Worm (Caenorhabditis elegans) whole organism, L4 larva: ENCODE results near the gene gst-8.
"Not testable (repeated sequence)": the region's sequence is repeated elsewhere in the genome, so short reads cannot be mapped to it uniquely, and the experiment has no call there.

Experiments
- F10B5.3 ChIP-seq: sonication (generic microtip); optimal IDR thresholded peaks from 2 replicates; lab custom pipeline; 2016; ENCODE audit warnings: mild to moderate bottlenecking, missing genetic modification characterization, missing compliant biosample characterization
- F26F4.8 ChIP-seq: fragments of 200-800 bp; sonication (Bioruptor generic); conservative IDR thresholded peaks from 2 replicates; pipeline ENCODE4 v1.3.6; 2022; ENCODE audit warnings: missing genetic modification characterization, missing compliant biosample characterization
- F37D6.2 ChIP-seq: sonication (generic microtip); optimal IDR thresholded peaks from 2 replicates; lab custom pipeline; 2016; ENCODE audit warnings: mild to moderate bottlenecking, missing genetic modification characterization, missing compliant biosample characterization
- F44E2.7 ChIP-seq: fragments of 200-800 bp; sonication (Bioruptor generic); IDR thresholded peaks from 2 replicates; pipeline ENCODE4 v2.1.2; 2022; ENCODE audit warnings: missing genetic modification characterization, missing compliant biosample characterization
- Y5F2A.4 ChIP-seq: fragments of 200-800 bp; sonication (Bioruptor generic); optimal IDR thresholded peaks from 2 replicates; lab custom pipeline; 2018; ENCODE audit warnings: mild to moderate bottlenecking, missing genetic modification characterization, missing compliant biosample characterization
- Y75B8A.6 ChIP-seq: fragments of 200-800 bp; sonication (Bioruptor generic); IDR thresholded peaks from 2 replicates; pipeline ENCODE4 v1.3.6; 2022; ENCODE audit warnings: missing genetic modification reagents, missing genetic modification characterization, missing compliant biosample characterization
- ZK337.2 ChIP-seq: fragments of 200-800 bp; sonication (Bioruptor generic); IDR thresholded peaks from 2 replicates; pipeline ENCODE4 v1.3.6; 2022; ENCODE audit warnings: missing genetic modification reagents, missing genetic modification characterization, missing compliant biosample characterization
- ama-1 ChIP-seq: fragments of 150-350 bp; optimal IDR thresholded peaks from 2 replicates; lab custom pipeline; 2014; ENCODE audit warnings: inconsistent platforms, mixed read lengths
- arid-1 ChIP-seq: fragments of 200-800 bp; sonication (Bioruptor generic); conservative IDR thresholded peaks from 2 replicates; pipeline ENCODE4 v1.3.6; 2022; ENCODE audit warnings: missing genetic modification reagents, missing genetic modification characterization, missing compliant biosample characterization
- ceh-20 ChIP-seq: fragments of 200-800 bp; sonication (Bioruptor generic); IDR thresholded peaks from 2 replicates; pipeline ENCODE4 v1.3.6; 2022; ENCODE audit warnings: missing genetic modification reagents, missing genetic modification characterization, missing compliant biosample characterization
- ceh-32 ChIP-seq: sonication (generic microtip); optimal IDR thresholded peaks from 2 replicates; lab custom pipeline; 2016; ENCODE audit warnings: mild to moderate bottlenecking, missing genetic modification characterization, missing compliant biosample characterization; ENCODE audit not compliant: poor library complexity
- ceh-82 ChIP-seq: sonication (generic microtip); optimal IDR thresholded peaks from 2 replicates; lab custom pipeline; 2017; ENCODE audit warnings: missing biosample characterization, missing genetic modification characterization
- ctbp-1 ChIP-seq: fragments of 200-800 bp; sonication (Bioruptor generic); IDR thresholded peaks from 2 replicates; pipeline ENCODE4 v1.3.6; 2022; ENCODE audit warnings: missing genetic modification reagents, missing genetic modification characterization, missing compliant biosample characterization
- daf-12 ChIP-seq: fragments of 150-350 bp; optimal IDR thresholded peaks from 2 replicates; lab custom pipeline; 2014; ENCODE audit warnings: missing biosample characterization, missing genetic modification reagents, missing genetic modification characterization
- daf-19 ChIP-seq: fragments of 200-800 bp; sonication (Bioruptor generic); conservative IDR thresholded peaks from 2 replicates; pipeline ENCODE4 v1.3.6; 2022; ENCODE audit warnings: missing genetic modification characterization, missing compliant biosample characterization
- egl-27 ChIP-seq: sonication (generic microtip); optimal IDR thresholded peaks from 3 replicates; lab custom pipeline; 2017; ENCODE audit warnings: missing biosample characterization, missing genetic modification reagents, missing genetic modification characterization
- hif-1 ChIP-seq, 2 experiments: sonication (generic microtip); optimal IDR thresholded peaks; 2 replicates each; lab custom pipeline; 2016 to 2017; ENCODE audit warnings: missing compliant biosample characterization in 2 of 2, missing genetic modification characterization in 2 of 2, missing genetic modification reagents in 2 of 2, missing genotype in 2 of 2, mild to moderate bottlenecking in 1 of 2
- hlh-11 ChIP-seq: fragments of 200-800 bp; sonication (Bioruptor generic); optimal IDR thresholded peaks from 2 replicates; lab custom pipeline; 2018; ENCODE audit warnings: mild to moderate bottlenecking, missing genetic modification characterization, missing compliant biosample characterization
- hlh-30 ChIP-seq: sonication (generic microtip); optimal IDR thresholded peaks from 2 replicates; lab custom pipeline; 2017; ENCODE audit warnings: antibody characterized with exemption, mild to moderate bottlenecking, missing genetic modification characterization, missing compliant biosample characterization; ENCODE audit not compliant: insufficient read depth
- jun-1 ChIP-seq: fragments of 150-350 bp; optimal IDR thresholded peaks from 2 replicates; lab custom pipeline; 2014; ENCODE audit warnings: missing biosample characterization, missing genetic modification reagents, missing genetic modification characterization
- lin-13 ChIP-seq: fragments of 150-350 bp; optimal IDR thresholded peaks from 2 replicates; lab custom pipeline; 2014; ENCODE audit warnings: missing biosample characterization, missing genetic modification reagents, missing genetic modification characterization
- lin-29 ChIP-seq: fragments of 200-800 bp; sonication (Bioruptor generic); IDR thresholded peaks from 2 replicates; pipeline ENCODE4 v1.3.6; 2022; ENCODE audit warnings: missing genetic modification reagents, missing genetic modification characterization, missing compliant biosample characterization
- lir-3 ChIP-seq: sonication (generic microtip); optimal IDR thresholded peaks from 2 replicates; lab custom pipeline; 2016; ENCODE audit warnings: mild to moderate bottlenecking, missing genetic modification characterization, missing compliant biosample characterization
- lsy-2 ChIP-seq, 2 experiments: fragments of 150-350 bp in 1 of 2; sonication (generic microtip) in 1 of 2; optimal IDR thresholded peaks; 2 replicates each; lab custom pipeline; 2014 to 2017; ENCODE audit warnings: missing biosample characterization in 2 of 2, missing genetic modification characterization in 2 of 2
- madf-9 ChIP-seq: fragments of 200-800 bp; sonication (Bioruptor generic); conservative IDR thresholded peaks from 2 replicates; pipeline ENCODE4 v1.3.6; 2022; ENCODE audit warnings: missing genetic modification reagents, missing genetic modification characterization, missing compliant biosample characterization
- mdl-1 ChIP-seq, 2 experiments: fragments of 150-350 bp in 1 of 2; sonication (generic microtip) in 1 of 2; optimal IDR thresholded peaks; 2 replicates each; lab custom pipeline; 2014 to 2017; ENCODE audit warnings: missing biosample characterization in 2 of 2, missing genetic modification characterization in 2 of 2
- mdt-29 ChIP-seq: fragments of 200-800 bp; sonication (Bioruptor generic); IDR thresholded peaks from 2 replicates; pipeline ENCODE4 v1.3.6; 2022; ENCODE audit warnings: missing genetic modification reagents, missing genetic modification characterization, missing compliant biosample characterization
- mxl-2 ChIP-seq: fragments of 200-800 bp; sonication (Bioruptor generic); conservative IDR thresholded peaks from 2 replicates; pipeline ENCODE4 v1.3.6; 2022; ENCODE audit warnings: missing genetic modification reagents, missing genetic modification characterization, missing compliant biosample characterization
- nhr-102 ChIP-seq: sonication (generic microtip); optimal IDR thresholded peaks from 2 replicates; lab custom pipeline; 2016; ENCODE audit warnings: mild to moderate bottlenecking, missing genetic modification characterization, moderate library complexity, missing compliant biosample characterization
- nhr-111 ChIP-seq: fragments of 200-800 bp; sonication (Bioruptor generic); optimal IDR thresholded peaks from 2 replicates; lab custom pipeline; 2018; ENCODE audit warnings: mild to moderate bottlenecking, missing genetic modification characterization, missing compliant biosample characterization
- nhr-42 ChIP-seq: fragments of 200-800 bp; sonication (Bioruptor generic); IDR thresholded peaks from 2 replicates; pipeline ENCODE4 v1.3.6; 2022; ENCODE audit warnings: missing genetic modification characterization, missing compliant biosample characterization
- nhr-48 ChIP-seq: sonication (generic microtip); optimal IDR thresholded peaks from 2 replicates; lab custom pipeline; 2016; ENCODE audit warnings: mild to moderate bottlenecking, missing genetic modification characterization, missing compliant biosample characterization
- nhr-6 ChIP-seq: fragments of 150-350 bp; optimal IDR thresholded peaks from 2 replicates; lab custom pipeline; 2014; ENCODE audit warnings: missing biosample characterization, missing genetic modification characterization
- nhr-77 ChIP-seq: fragments of 150-350 bp; optimal IDR thresholded peaks from 2 replicates; lab custom pipeline; 2014; ENCODE audit warnings: missing biosample characterization, missing genetic modification characterization
- pha-4 ChIP-seq, 2 experiments: fragments of 150-350 bp in 1 of 2; fragments of 200-800 bp in 1 of 2; sonication (Bioruptor generic) in 1 of 2; IDR thresholded peaks in 1 of 2; optimal IDR thresholded peaks in 1 of 2; 2 replicates each; pipeline versions ENCODE4 v1.3.6 to Lab custom; 2014 to 2022; ENCODE audit warnings: missing genetic modification characterization in 2 of 2, missing genetic modification reagents in 2 of 2, missing biosample characterization in 1 of 2, missing compliant biosample characterization in 1 of 2
- php-3 ChIP-seq: fragments of 200-800 bp; sonication (Bioruptor generic); IDR thresholded peaks from 2 replicates; pipeline ENCODE4 v1.3.6; 2022; ENCODE audit warnings: missing genetic modification reagents, missing genetic modification characterization, missing compliant biosample characterization
- rbr-2 ChIP-seq: sonication (generic microtip); optimal IDR thresholded peaks from 2 replicates; lab custom pipeline; 2016; ENCODE audit warnings: missing genotype, missing genetic modification characterization, missing compliant biosample characterization
- saeg-2 ChIP-seq: fragments of 200-800 bp; sonication (Bioruptor generic); IDR thresholded peaks from 2 replicates; pipeline ENCODE4 v1.3.6; 2022; ENCODE audit warnings: missing genetic modification reagents, missing genetic modification characterization, missing compliant biosample characterization
- sdz-12 ChIP-seq: fragments of 200-800 bp; sonication (Bioruptor generic); optimal IDR thresholded peaks from 2 replicates; lab custom pipeline; 2018; ENCODE audit warnings: mild to moderate bottlenecking, missing genetic modification characterization, missing compliant biosample characterization
- set-16 ChIP-seq: fragments of 200-800 bp; sonication (Bioruptor generic); IDR thresholded peaks from 2 replicates; pipeline ENCODE4 v1.3.6; 2022; ENCODE audit warnings: missing genetic modification reagents, missing genetic modification characterization, missing compliant biosample characterization
- snpc-1.2 ChIP-seq: fragments of 200-800 bp; sonication (Bioruptor generic); IDR thresholded peaks from 2 replicates; pipeline ENCODE4 v1.3.6; 2022; ENCODE audit warnings: missing genetic modification reagents, missing genetic modification characterization, missing compliant biosample characterization
- spr-1 ChIP-seq: sonication (generic microtip); optimal IDR thresholded peaks from 2 replicates; lab custom pipeline; 2016; ENCODE audit warnings: mild to moderate bottlenecking, missing genetic modification characterization, missing compliant biosample characterization
- unc-62 ChIP-seq, 3 experiments: fragments of 150-350 bp in 1 of 3; sonication (generic microtip); optimal IDR thresholded peaks in 2 of 3; peaks in 1 of 3; 1 replicate in 1 of 3; 2 replicates in 2 of 3; lab custom pipeline; 2014 to 2017; ENCODE audit warnings: missing biosample characterization in 3 of 3, missing genetic modification characterization in 3 of 3, missing genetic modification reagents in 3 of 3, missing genotype in 1 of 3
- zfp-2 ChIP-seq: sonication (generic microtip); optimal IDR thresholded peaks from 2 replicates; lab custom pipeline; 2016; ENCODE audit warnings: mild to moderate bottlenecking, missing genetic modification characterization, missing compliant biosample characterization
- ztf-11 ChIP-seq: fragments of 150-350 bp; optimal IDR thresholded peaks from 2 replicates; lab custom pipeline; 2014; ENCODE audit warnings: missing biosample characterization, missing genetic modification characterization

The gst-8 gene

ce11 chrII:4902035-4902434, 18.5 kb downstream of the gst-8 start, which contains the start of gene R05F9.9 (continued):
- peak; percentile 46 for TF ChIP-seq lin-13
- peak; percentile 1 for TF ChIP-seq nhr-48 (tag; lab: Kevin White, UChicago)
- no peak for TF ChIP-seq unc-62 (GFP tag; optimal IDR thresholded peaks at IDR 0.05 in 1 of 2; lab: Kevin White, UChicago)
- TF ChIP-seq unc-62 (tag; optimal IDR thresholded peaks at IDR 0.05; lab: Kevin White, UChicago), result no peak
- no peak for TF ChIP-seq ceh-32
- no peak for TF ChIP-seq Y5F2A.4 (GFP tag; lab: Kevin White, UChicago)
- TF ChIP-seq saeg-2 (GFP tag; lab: Robert Waterston, UW), result no peak
- TF ChIP-seq lin-29 (GFP tag; lab: Robert Waterston, UW), result no peak
- 0 out of 2 replicates have a peak, but pooled peaks have one; percentile 10 for TF ChIP-seq arid-1 (GFP tag; lab: Robert Waterston, UW)
- TF ChIP-seq egl-27 (tag; lab: Kevin White, UChicago), result no peak
- TF ChIP-seq snpc-1.2 (GFP tag; lab: Robert Waterston, UW), result no peak
- TF ChIP-seq set-16, result no peak

ce11 chrII:4903696-4904095, 20.2 kb downstream of the gst-8 start, which contains the start of gene sgt-1:
TSS of gene sgt-1 (minus strand) at chrII:4903796.
- not testable (repeated sequence) for TF ChIP-seq lin-13; F26F4.8 (GFP tag; lab: Robert Waterston, UW); lsy-2 (tag; optimal IDR thresholded peaks at IDR 0.05; lab: Kevin White, UChicago)

DNA sequence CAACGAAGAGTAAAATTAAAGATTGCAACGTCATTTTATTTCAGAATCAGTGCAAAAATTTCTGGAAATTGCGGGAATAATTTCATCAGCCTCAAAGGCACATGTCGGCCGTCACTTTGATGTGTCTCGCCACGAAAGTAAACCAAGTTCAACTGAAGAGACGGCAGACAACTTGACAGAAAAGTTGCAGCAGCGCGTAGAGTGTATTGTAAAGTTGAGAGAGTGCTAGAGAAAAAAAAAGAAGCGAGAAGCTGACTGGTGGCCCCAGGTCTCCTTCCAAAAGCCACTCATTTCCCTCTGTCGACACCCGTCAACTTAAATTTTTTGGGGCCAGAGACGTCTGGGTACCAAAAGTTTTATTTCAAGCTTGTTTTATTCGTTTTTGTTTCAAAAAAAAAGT, 20.8 kb downstream of the gst-8 start:
- TF ChIP-seq hlh-30 (tag; lab: Kevin White, UChicago) (peak; percentile 89), nhr-111 (GFP tag; lab: Kevin White, UChicago) (no peak), lir-3 (no peak), hif-1 (tag; optimal IDR thresholded peaks at IDR 0.05; lab: Kevin White, UChicago) (peak in 1 of 2 experiments; percentile 67), hlh-11 (peak; percentile 83), sdz-12 (GFP tag; lab: Kevin White, UChicago) (no peak), ztf-11 (tag; lab: Kevin White, UChicago) (no peak), ZK337.2 (GFP tag; lab: Robert Waterston, UW) (no peak), F37D6.2 (peak; percentile 40), nhr-102 (peak; percentile 11), mdl-1 (tag; optimal IDR thresholded peaks at IDR 0.05; lab: Kevin White, UChicago) (peak; percentile 37 to 86), F26F4.8 (GFP tag; lab: Robert Waterston, UW) (no peak), mxl-2 (GFP tag; lab: Robert Waterston, UW) (no peak), zfp-2 (tag; lab: Kevin White, UChicago) (no peak), ama-1 (lab: Kevin White, UChicago) (peak; percentile 50), Y75B8A.6 (GFP tag; lab: Robert Waterston, UW) (no peak), pha-4 (GFP tag; IDR thresholded peaks at IDR 0.05; lab: Robert Waterston, UW) (peak; percentile 37; the same call in 1 of the 2 replicates), pha-4 (tag; optimal IDR thresholded peaks at IDR 0.05; lab: Kevin White, UChicago) (peak; percentile 23), madf-9 (0 out of 2 replicates have a peak, but pooled peaks have one; percentile 42), nhr-77 (tag; lab: Kevin White, UChicago) (peak; percentile 77), daf-19 (GFP tag; lab: Robert Waterston, UW) (no peak), mdt-29 (GFP tag; lab: Robert Waterston, UW) (peak; percentile 58; the same call in 1 of the 2 replicates), ctbp-1 (GFP tag; lab: Robert Waterston, UW) (peak; percentile 41; the same call in 1 of the 2 replicates), ceh-82 (no peak), lin-29 (GFP tag; lab: Robert Waterston, UW) (no peak), Y5F2A.4 (GFP tag; lab: Kevin White, UChicago) (no peak), spr-1 (no peak), nhr-42 (GFP tag; lab: Robert Waterston, UW) (no peak), ceh-20 (GFP tag; lab: Robert Waterston, UW) (peak; percentile 66; the same call in 1 of the 2 replicates), rbr-2 (tag; lab: Kevin White, UChicago) (peak; percentile 64), nhr-6 (tag; lab: Kevin White, UChicago) (peak; percentile 41), F10B5.3 (tag; lab: Kevin White, UChicago) (no peak), jun-1 (tag; lab: Kevin White, UChicago) (no peak), daf-12 (tag; lab: Kevin White, UChicago) (no peak), php-3 (GFP tag; lab: Robert Waterston, UW) (0 out of 2 replicates have a peak, but pooled peaks have one; percentile 37), F44E2.7 (no peak)
